Fruit fly (Drosophila melanogaster): ENCODE measurements around the gene CG15439.

DNA sequence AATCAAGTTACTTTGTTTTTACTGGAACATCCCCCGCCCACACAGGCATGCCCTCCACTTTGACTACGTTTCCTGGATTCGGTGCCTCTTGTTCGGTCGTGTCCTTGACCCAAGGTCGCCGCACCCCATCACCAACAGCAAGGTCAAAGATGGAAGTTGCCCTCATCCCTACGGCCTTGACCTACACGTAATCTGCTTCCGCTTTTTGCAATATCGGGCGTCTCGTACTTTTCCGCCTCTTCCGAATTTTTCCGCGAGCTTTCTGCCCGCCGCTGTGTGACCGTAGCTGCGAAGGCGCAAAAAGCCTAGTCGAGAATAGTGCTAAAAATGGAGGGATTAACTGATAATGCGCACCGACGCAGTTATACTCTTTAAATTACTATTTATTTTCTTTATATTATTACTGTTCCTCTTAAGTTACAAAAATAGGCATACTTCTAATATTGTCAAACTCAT lies 3.7 kb upstream of the CG15439 start, which contains the start of gene Gs1l:
- TF ChIP-seq pdm3 (GFP tag; optimal IDR thresholded peaks at IDR 0.05), result no peak
- TF ChIP-seq CG7368 (GFP tag; optimal IDR thresholded peaks at IDR 0.05), result no peak
- no peak for TF ChIP-seq CG16779 (tag; optimal IDR thresholded peaks at IDR 0.05)
- peak; percentile 89 for TF ChIP-seq svp (GFP tag)
- TF ChIP-seq fkh (GFP tag; optimal IDR thresholded peaks at IDR 0.05), result no peak
- TF ChIP-seq cyc (GFP tag; optimal IDR thresholded peaks at IDR 0.05), result no peak
- TF ChIP-seq Eip75B (GFP tag; optimal IDR thresholded peaks at IDR 0.05), result peak; percentile 12

Measured in whole organism, prepupa.